Worm (Caenorhabditis elegans): ENCODE data around the gene lmp-2.

ce11 chrX:1147394-1147793 is 22.0 kb downstream of the lmp-2 start:
- no peak for TF ChIP-seq W03F9.2 (tag; optimal IDR thresholded peaks at IDR 0.05)
- TF ChIP-seq him-1 (tag; optimal IDR thresholded peaks at IDR 0.05): no peak

Measured in whole organism, L4/young adult.